Worm (Caenorhabditis elegans) whole organism, early embryonic: ENCODE data around the gene fbxb-59.

ENCODE experiments used
- B0310.2 ChIP-seq: sonication (generic microtip); optimal IDR thresholded peaks from 2 replicates; lab custom pipeline; 2016; ENCODE audit warnings: mild to moderate bottlenecking, missing genetic modification characterization, missing compliant biosample characterization
- F13C5.2 ChIP-seq: sonication (generic microtip); optimal IDR thresholded peaks from 2 replicates; lab custom pipeline; 2017; ENCODE audit warnings: mild to moderate bottlenecking, missing genetic modification characterization, inconsistent platforms, missing compliant biosample characterization
- aly-1 ChIP-seq: sonication (generic microtip); optimal IDR thresholded peaks from 2 replicates; lab custom pipeline; 2016; ENCODE audit warnings: missing genetic modification characterization, missing compliant biosample characterization
- ama-1 ChIP-seq: fragments of 150-350 bp; optimal IDR thresholded peaks from 2 replicates; lab custom pipeline; 2014
- ceh-13 ChIP-seq: fragments of 200-800 bp; sonication (Bioruptor generic); optimal IDR thresholded peaks from 2 replicates; lab custom pipeline; 2018; ENCODE audit warnings: mild to moderate bottlenecking, missing genetic modification characterization, missing compliant biosample characterization
- ceh-36 ChIP-seq: sonication (generic microtip); optimal IDR thresholded peaks from 2 replicates; lab custom pipeline; 2016; ENCODE audit warnings: missing genetic modification characterization, inconsistent platforms, missing compliant biosample characterization
- ets-7 ChIP-seq: sonication (generic microtip); optimal IDR thresholded peaks from 2 replicates; lab custom pipeline; 2016; ENCODE audit warnings: missing genotype, missing genetic modification characterization, missing compliant biosample characterization
- flt-1 ChIP-seq: fragments of 200-800 bp; sonication (Bioruptor generic); IDR thresholded peaks from 2 replicates; pipeline ENCODE4 v1.3.6; 2022; ENCODE audit warnings: missing genetic modification characterization, missing compliant biosample characterization
- hmbx-1 ChIP-seq: sonication (generic microtip); optimal IDR thresholded peaks from 2 replicates; lab custom pipeline; 2016; ENCODE audit warnings: mild to moderate bottlenecking, missing genetic modification characterization, missing compliant biosample characterization
- hmg-4 ChIP-seq: fragments of 200-800 bp; sonication (Bioruptor generic); optimal IDR thresholded peaks from 2 replicates; lab custom pipeline; 2018; ENCODE audit warnings: mild to moderate bottlenecking, missing genetic modification characterization, missing compliant biosample characterization
- hnd-1 ChIP-seq: sonication (generic microtip); optimal IDR thresholded peaks from 2 replicates; lab custom pipeline; 2016; ENCODE audit warnings: missing genetic modification characterization, missing compliant biosample characterization
- pes-1 ChIP-seq: fragments of 200-800 bp; sonication (Bioruptor generic); IDR thresholded peaks from 2 replicates; pipeline ENCODE4 v1.3.6; 2022; ENCODE audit warnings: missing genetic modification reagents, missing genetic modification characterization, missing compliant biosample characterization
- scrt-1 ChIP-seq: fragments of 200-800 bp; sonication (Bioruptor generic); IDR thresholded peaks from 2 replicates; pipeline ENCODE4 v1.3.6; 2022; ENCODE audit warnings: missing genetic modification characterization, missing compliant biosample characterization
- sea-1 ChIP-seq: fragments of 200-800 bp; sonication (Bioruptor generic); conservative IDR thresholded peaks from 2 replicates; pipeline ENCODE4 v1.3.6; 2022; ENCODE audit warnings: missing genetic modification characterization, missing compliant biosample characterization
- tbx-11 ChIP-seq: fragments of 200-800 bp; sonication (Bioruptor generic); IDR thresholded peaks from 2 replicates; pipeline ENCODE4 v1.3.6; 2022; ENCODE audit warnings: missing genetic modification characterization, missing compliant biosample characterization
- tbx-37 ChIP-seq: fragments of 200-800 bp; sonication (Bioruptor generic); conservative IDR thresholded peaks from 2 replicates; pipeline ENCODE4 v1.3.6; 2022; ENCODE audit warnings: missing genetic modification reagents, missing genetic modification characterization, missing compliant biosample characterization
- tra-4 ChIP-seq: sonication (generic microtip); optimal IDR thresholded peaks from 2 replicates; lab custom pipeline; 2017; ENCODE audit warnings: missing genetic modification characterization, missing compliant biosample characterization

The fbxb-59 gene

ce11 chrV:20206086-20206485, at the start of gene fbxb-59, which contains the start of gene srbc-34:
Gene fbxb-59 (minus strand): TSS chrV:20206186.
Gene srbc-34 (plus strand): TSS chrV:20206318.
- TF ChIP-seq flt-1 (GFP tag; lab: Robert Waterston, UW): no peak
- no peak for TF ChIP-seq hnd-1
- no peak for TF ChIP-seq B0310.2 (tag; lab: Kevin White, UChicago)
- no peak for TF ChIP-seq aly-1
- no peak for TF ChIP-seq scrt-1 (GFP tag; lab: Robert Waterston, UW)
- TF ChIP-seq F13C5.2 (tag; lab: Kevin White, UChicago): no peak
- no peak for TF ChIP-seq hmg-4 (GFP tag; lab: Kevin White, UChicago)
- TF ChIP-seq tbx-37 (GFP tag; lab: Robert Waterston, UW): no peak
- TF ChIP-seq sea-1 (GFP tag; lab: Robert Waterston, UW): no peak
- TF ChIP-seq pes-1: no peak
- TF ChIP-seq ceh-13 (GFP tag; lab: Kevin White, UChicago): no peak
- TF ChIP-seq ceh-36: no peak
- TF ChIP-seq tra-4 (tag; lab: Kevin White, UChicago): no peak

ce11 chrV:20249438-20250120, 43.6 kb upstream of the fbxb-59 start, which contains the start of gene swsn-1:
Gene swsn-1 (minus strand): TSS chrV:20249488.
- TF ChIP-seq hmg-4 (GFP tag; lab: Kevin White, UChicago) (no peak), ets-7 (no peak), ceh-36 (no peak), ama-1 (lab: Kevin White, UChicago) (no peak), flt-1 (GFP tag; lab: Robert Waterston, UW) (no peak), pes-1 (no peak), aly-1 (no peak), tra-4 (tag; lab: Kevin White, UChicago) (no peak), tbx-11 (GFP tag; lab: Robert Waterston, UW) (no peak), sea-1 (GFP tag; lab: Robert Waterston, UW) (no peak), B0310.2 (tag; lab: Kevin White, UChicago) (no peak), ceh-13 (GFP tag; lab: Kevin White, UChicago) (no peak), F13C5.2 (tag; lab: Kevin White, UChicago) (no peak), hnd-1 (no peak), scrt-1 (GFP tag; lab: Robert Waterston, UW) (no peak), hmbx-1 (no peak), tbx-37 (GFP tag; lab: Robert Waterston, UW) (no peak)

ce11 chrV:20241243-20241862, 35.4 kb upstream of the fbxb-59 start:
- TF ChIP-seq ceh-13 (GFP tag; lab: Kevin White, UChicago) (no peak), pes-1 (0 out of 2 replicates have a peak, but pooled peaks have one; percentile 30), tra-4 (tag; lab: Kevin White, UChicago) (no peak), B0310.2 (tag; lab: Kevin White, UChicago) (no peak), tbx-11 (GFP tag; lab: Robert Waterston, UW) (no peak)

- no peak for TF ChIP-seq pes-1
- TF ChIP-seq flt-1 (GFP tag; lab: Robert Waterston, UW): no peak
- no peak for TF ChIP-seq hmg-4 (GFP tag; lab: Kevin White, UChicago)
- TF ChIP-seq tbx-37 (GFP tag; lab: Robert Waterston, UW): no peak
- TF ChIP-seq ama-1 (lab: Kevin White, UChicago): no peak
- no peak for TF ChIP-seq F13C5.2 (tag; lab: Kevin White, UChicago)
- no peak for TF ChIP-seq ceh-13 (GFP tag; lab: Kevin White, UChicago)
- no peak for TF ChIP-seq scrt-1 (GFP tag; lab: Robert Waterston, UW)
- no peak for TF ChIP-seq ceh-36
- no peak for TF ChIP-seq hnd-1
Observed at ce11 chrV:20237429-20237828, 31.4 kb upstream of the fbxb-59 start, which contains the start of gene sld-5. Gene sld-5 (minus strand): TSS chrV:20237745.

ce11 chrV:20235231-20235630, 29.2 kb upstream of the fbxb-59 start:
- no peak for TF ChIP-seq ama-1 (lab: Kevin White, UChicago)
- no peak for TF ChIP-seq sea-1 (GFP tag; lab: Robert Waterston, UW)
- no peak for TF ChIP-seq B0310.2 (tag; lab: Kevin White, UChicago)
- TF ChIP-seq hmg-4 (GFP tag; lab: Kevin White, UChicago): no peak
- TF ChIP-seq ceh-36: no peak
- no peak for TF ChIP-seq flt-1 (GFP tag; lab: Robert Waterston, UW)

- TF ChIP-seq sea-1 (GFP tag; lab: Robert Waterston, UW) (no peak), tbx-37 (GFP tag; lab: Robert Waterston, UW) (no peak), ets-7 (no peak), tbx-11 (GFP tag; lab: Robert Waterston, UW) (no peak), hnd-1 (no peak), B0310.2 (tag; lab: Kevin White, UChicago) (peak; percentile 16), pes-1 (peak; percentile 7; the same call in 1 of the 2 replicates), hmbx-1 (no peak), ceh-36 (peak; percentile 18), ceh-13 (GFP tag; lab: Kevin White, UChicago) (no peak), scrt-1 (GFP tag; lab: Robert Waterston, UW) (0 out of 2 replicates have a peak, but pooled peaks have one; percentile 20), ama-1 (lab: Kevin White, UChicago) (peak; percentile 29), flt-1 (GFP tag; lab: Robert Waterston, UW) (0 out of 2 replicates have a peak, but pooled peaks have one; percentile 27)
Observed at ce11 chrV:20234439-20234838, 28.5 kb upstream of the fbxb-59 start.

ce11 chrV:20233743-20234142, 27.8 kb upstream of the fbxb-59 start, which contains the start of gene Y113G7B.15:
Gene Y113G7B.15 (minus strand): TSS chrV:20233843.
- TF ChIP-seq aly-1: no peak
- TF ChIP-seq sea-1 (GFP tag; lab: Robert Waterston, UW): no peak
- TF ChIP-seq scrt-1 (GFP tag; lab: Robert Waterston, UW): no peak
- TF ChIP-seq ceh-13 (GFP tag; lab: Kevin White, UChicago): no peak
